Worm (Caenorhabditis elegans) whole organism, late embryonic: ENCODE results near the gene nex-2.

ENCODE experiments used
- C08G9.2 ChIP-seq: sonication (generic microtip); optimal IDR thresholded peaks from 2 replicates; lab custom pipeline; 2016; ENCODE audit warnings: mild to moderate bottlenecking, missing genetic modification characterization, moderate library complexity, missing compliant biosample characterization
- ceh-34 ChIP-seq: sonication (generic microtip); optimal IDR thresholded peaks from 2 replicates; lab custom pipeline; 2016; ENCODE audit warnings: mild to moderate bottlenecking, missing genetic modification characterization, missing compliant biosample characterization
- dmd-4 ChIP-seq: sonication (generic microtip); optimal IDR thresholded peaks from 2 replicates; lab custom pipeline; 2016; ENCODE audit warnings: borderline replicate concordance, missing genetic modification characterization, missing compliant biosample characterization
- elt-2 ChIP-seq: sonication (generic microtip); optimal IDR thresholded peaks from 2 replicates; lab custom pipeline; 2016; ENCODE audit warnings: missing genetic modification reagents, missing genetic modification characterization, missing compliant biosample characterization
- elt-4 ChIP-seq: sonication (generic microtip); optimal IDR thresholded peaks from 2 replicates; lab custom pipeline; 2016; ENCODE audit warnings: missing genetic modification characterization, missing compliant biosample characterization
- fax-1 ChIP-seq: sonication (generic microtip); optimal IDR thresholded peaks from 2 replicates; lab custom pipeline; 2016; ENCODE audit warnings: missing genotype, missing genetic modification characterization, missing compliant biosample characterization
- npax-4 ChIP-seq: sonication (generic microtip); optimal IDR thresholded peaks from 2 replicates; lab custom pipeline; 2016; ENCODE audit warnings: missing genetic modification characterization, missing compliant biosample characterization
- pros-1 ChIP-seq: fragments of 150-350 bp; optimal IDR thresholded peaks from 2 replicates; lab custom pipeline; 2014; ENCODE audit warnings: missing biosample characterization, missing genetic modification reagents, missing genetic modification characterization

DNA sequence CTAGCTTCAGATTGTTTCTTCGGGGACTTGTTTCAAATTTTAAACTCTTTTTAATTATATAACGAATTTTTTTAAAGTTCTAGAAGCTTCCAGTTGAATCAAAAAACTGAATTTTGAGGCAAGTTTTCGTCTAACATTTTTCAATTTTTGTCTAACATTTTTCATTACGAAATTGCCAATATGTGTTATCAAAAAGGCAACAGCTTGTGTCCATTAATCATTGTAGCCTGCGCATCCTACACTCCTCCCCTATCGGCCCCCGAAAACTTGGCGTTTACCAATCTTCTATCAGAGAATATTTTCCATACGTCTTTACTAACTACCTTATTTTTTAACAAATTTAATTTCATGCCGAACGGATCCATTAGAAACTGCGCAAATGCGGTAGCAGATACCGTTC, 30.1 kb downstream of the nex-2 start, which contains the start of gene vglu-3:
- TF ChIP-seq npax-4 (tag; lab: Kevin White, UChicago): no peak
- TF ChIP-seq dmd-4 (tag; lab: Kevin White, UChicago): no peak
- TF ChIP-seq C08G9.2 (tag; lab: Kevin White, UChicago): no peak
- TF ChIP-seq elt-2 (tag; lab: Kevin White, UChicago): no peak
- no peak for TF ChIP-seq fax-1 (tag; lab: Kevin White, UChicago)
- no peak for TF ChIP-seq ceh-34
- no peak for TF ChIP-seq elt-4 (tag; lab: Kevin White, UChicago)
- no peak for TF ChIP-seq pros-1 (tag; lab: Kevin White, UChicago)
